Fruit fly (Drosophila melanogaster): ENCODE data around the gene Adat1.

- TF ChIP-seq usp (GFP tag; optimal IDR thresholded peaks at IDR 0.05): no peak
- TF ChIP-seq pan (optimal IDR thresholded peaks at IDR 0.05): no peak
- no peak for TF ChIP-seq EcR (GFP tag; optimal IDR thresholded peaks at IDR 0.05)
- no peak for TF ChIP-seq psq (optimal IDR thresholded peaks at IDR 0.05)
These were observed 37.6 kb downstream of the Adat1 start, which contains the start of gene CG43376 for dm6 chr2L:13773697-13774096.
